Fruit fly (Drosophila melanogaster) whole organism, embryonic: ENCODE measurements around the gene CG40198.
A peak's percentile ranks its signal among the peaks of the same experiment; 100 is the strongest.

Experiments
- B-H2 ChIP-seq: fragments of 200-800 bp; sonication (Bioruptor generic); optimal IDR thresholded peaks from 2 replicates; lab custom pipeline; 2018; ENCODE audit warnings: missing biosample characterization, mild to moderate bottlenecking, missing genetic modification characterization
- Bgb ChIP-seq: fragments of 200-800 bp; sonication (Bioruptor generic); IDR thresholded peaks from 2 replicates; pipeline ENCODE4 v1.3.6; 2022; ENCODE audit warnings: missing biosample characterization, missing genetic modification characterization; ENCODE audit not compliant: partially characterized antibody
- CG10274 ChIP-seq: fragments of 200-800 bp; sonication (Bioruptor generic); optimal IDR thresholded peaks from 3 replicates; lab custom pipeline; 2017; ENCODE audit warnings: missing biosample characterization, mild to moderate bottlenecking, missing genetic modification characterization
- CG10543 ChIP-seq: fragments of 200-800 bp; sonication (Bioruptor generic); optimal IDR thresholded peaks from 3 replicates; lab custom pipeline; 2017; ENCODE audit warnings: missing biosample characterization, mild to moderate bottlenecking, missing genetic modification characterization, moderate library complexity
- CG13775 ChIP-seq: fragments of 200-800 bp; sonication (Bioruptor generic); optimal IDR thresholded peaks from 3 replicates; lab custom pipeline; 2017; ENCODE audit warnings: missing biosample characterization, mild to moderate bottlenecking, missing genetic modification characterization
- CG13894 ChIP-seq: fragments of 200-800 bp; sonication (Bioruptor generic); optimal IDR thresholded peaks from 3 replicates; lab custom pipeline; 2018; ENCODE audit warnings: missing biosample characterization, mild to moderate bottlenecking, missing genetic modification characterization, moderate library complexity
- CG1602 ChIP-seq: fragments of 200-800 bp; sonication (Bioruptor generic); optimal IDR thresholded peaks from 3 replicates; lab custom pipeline; 2016; ENCODE audit warnings: missing biosample characterization, missing genetic modification characterization
- CG16815 ChIP-seq: fragments of 200-800 bp; sonication (Bioruptor generic); optimal IDR thresholded peaks from 3 replicates; lab custom pipeline; 2017; ENCODE audit warnings: missing biosample characterization, mild to moderate bottlenecking, missing genetic modification characterization
- CG2129 ChIP-seq: fragments of 200-800 bp; sonication (Bioruptor generic); IDR thresholded peaks from 2 replicates; pipeline ENCODE4 v1.3.6; 2022; ENCODE audit warnings: missing biosample characterization, missing genetic modification characterization; ENCODE audit not compliant: partially characterized antibody
- CG3163 ChIP-seq: fragments of 200-800 bp; sonication (Bioruptor generic); optimal IDR thresholded peaks from 3 replicates; lab custom pipeline; 2016; ENCODE audit warnings: missing biosample characterization, missing genetic modification characterization
- CG3847 ChIP-seq: fragments of 200-800 bp; sonication (Bioruptor generic); IDR thresholded peaks from 2 replicates; pipeline ENCODE4 v1.3.6; 2022; ENCODE audit warnings: missing biosample characterization, missing genetic modification characterization
- CG4282 ChIP-seq: fragments of 200-800 bp; sonication (Bioruptor generic); optimal IDR thresholded peaks from 2 replicates; lab custom pipeline; 2016; ENCODE audit warnings: missing biosample characterization, missing genetic modification characterization
- CG5953 ChIP-seq: fragments of 200-800 bp; sonication (Bioruptor generic); IDR thresholded peaks from 2 replicates; pipeline ENCODE4 v1.3.6; 2022; ENCODE audit warnings: missing biosample characterization, missing genetic modification characterization
- CG6765 ChIP-seq: fragments of 200-800 bp; sonication (Bioruptor generic); optimal IDR thresholded peaks from 3 replicates; lab custom pipeline; 2017; ENCODE audit warnings: missing biosample characterization, mild to moderate bottlenecking, missing genetic modification characterization
- CG7745 ChIP-seq: fragments of 200-800 bp; sonication (Bioruptor generic); optimal IDR thresholded peaks from 2 replicates; lab custom pipeline; 2018; ENCODE audit warnings: missing biosample characterization, mild to moderate bottlenecking, missing genetic modification characterization, moderate library complexity
- CG8290 ChIP-seq, 3 experiments: fragments of 200-800 bp; sonication (Bioruptor generic); optimal IDR thresholded peaks; 2 replicates each; lab custom pipeline; 2016 to 2019; ENCODE audit warnings: missing biosample characterization in 3 of 3, missing genetic modification characterization in 3 of 3, mild to moderate bottlenecking in 2 of 3, moderate library complexity in 1 of 3
- CG8388 ChIP-seq: fragments of 200-800 bp; sonication (Bioruptor generic); optimal IDR thresholded peaks from 2 replicates; lab custom pipeline; 2019; ENCODE audit warnings: missing biosample characterization, mild to moderate bottlenecking, missing genetic modification characterization, moderate library complexity
- CG8924 ChIP-seq: fragments of 200-800 bp; optimal IDR thresholded peaks from 3 replicates; lab custom pipeline; 2019; ENCODE audit warnings: missing biosample characterization, mild to moderate bottlenecking, missing genetic modification characterization, moderate library complexity
- CG9609 ChIP-seq: fragments of 200-800 bp; sonication (Bioruptor generic); optimal IDR thresholded peaks from 3 replicates; lab custom pipeline; 2016; ENCODE audit warnings: missing biosample characterization, missing genetic modification characterization
- Eip74EF ChIP-seq, 2 experiments: fragments of 200-800 bp in 1 of 2; fragments of >200 bp in 1 of 2; sonication (Bioruptor generic) in 1 of 2; optimal IDR thresholded peaks; 2 replicates each; lab custom pipeline; 2017 to 2019; ENCODE audit warnings: missing biosample characterization in 2 of 2, missing genetic modification characterization in 2 of 2, mild to moderate bottlenecking in 1 of 2, moderate library complexity in 1 of 2
- Ets65A ChIP-seq: fragments of 200-800 bp; sonication (Bioruptor generic); peaks from one replicate; lab custom pipeline; 2016; ENCODE audit warnings: missing biosample characterization, missing genetic modification characterization
- HLH4C ChIP-seq: fragments of 200-800 bp; sonication (Bioruptor generic); IDR thresholded peaks from 3 replicates; pipeline ENCODE4 v1.3.6; 2022; ENCODE audit warnings: missing biosample characterization, missing genetic modification characterization; ENCODE audit not compliant: partially characterized antibody
- HmgZ ChIP-seq: fragments of 200-800 bp; sonication (Bioruptor generic); optimal IDR thresholded peaks from 2 replicates; lab custom pipeline; 2018; ENCODE audit warnings: missing biosample characterization, mild to moderate bottlenecking, missing genetic modification characterization
- MTF-1 ChIP-seq: fragments of 200-800 bp; sonication (Bioruptor generic); optimal IDR thresholded peaks from 2 replicates; lab custom pipeline; 2018; ENCODE audit warnings: missing biosample characterization, mild to moderate bottlenecking, missing genetic modification characterization, borderline replicate concordance
- Med ChIP-seq: fragments of 200-800 bp; sonication (Bioruptor generic); peaks from one replicate; lab custom pipeline; 2016; ENCODE audit warnings: missing biosample characterization, missing genetic modification characterization, mild to moderate bottlenecking, inconsistent platforms, moderate library complexity
- Neu2 ChIP-seq: fragments of 200-800 bp; sonication (Bioruptor generic); optimal IDR thresholded peaks from 3 replicates; lab custom pipeline; 2016; ENCODE audit warnings: missing biosample characterization, missing genetic modification characterization, borderline replicate concordance
- Nf-YA ChIP-seq: fragments of 200-800 bp; sonication (Bioruptor generic); IDR thresholded peaks from 2 replicates; pipeline ENCODE4 v1.3.6; 2022; ENCODE audit warnings: missing biosample characterization, missing genetic modification characterization
- Rx ChIP-seq: fragments of 200-800 bp; sonication (Bioruptor generic); IDR thresholded peaks from 2 replicates; pipeline ENCODE4 v1.3.6; 2022; ENCODE audit warnings: missing biosample characterization, missing genetic modification characterization
- Spps ChIP-seq: fragments of 200-800 bp; sonication (Bioruptor generic); optimal IDR thresholded peaks from 2 replicates; lab custom pipeline; 2018; ENCODE audit warnings: missing biosample characterization, mild to moderate bottlenecking, missing genetic modification characterization
- Stat92E ChIP-seq, 3 experiments: fragments of >200 bp in 2 of 3; fragments of 200-800 bp in 1 of 3; sonication (Bioruptor generic) in 1 of 3; optimal IDR thresholded peaks; 2 replicates each; lab custom pipeline; 2017 to 2019; ENCODE audit warnings: missing biosample characterization in 3 of 3, missing genetic modification characterization in 3 of 3, mild to moderate bottlenecking in 1 of 3, moderate library complexity in 1 of 3
- amos ChIP-seq: fragments of 200-800 bp; sonication (Bioruptor generic); IDR thresholded peaks from 2 replicates; pipeline ENCODE4 v1.3.6; 2022; ENCODE audit warnings: missing biosample characterization, missing genetic modification characterization; ENCODE audit not compliant: partially characterized antibody
- ato ChIP-seq: fragments of 200-800 bp; sonication (Bioruptor generic); IDR thresholded peaks from 2 replicates; pipeline ENCODE4 v1.3.6; 2022; ENCODE audit warnings: missing biosample characterization, missing genetic modification characterization; ENCODE audit not compliant: partially characterized antibody
- cas ChIP-seq: fragments of 200-800 bp; sonication (Bioruptor generic); IDR thresholded peaks from 2 replicates; pipeline ENCODE4 v1.3.6; 2022; ENCODE audit warnings: missing biosample characterization, missing genetic modification characterization
- cwo ChIP-seq: fragments of 200-800 bp; sonication (Bioruptor generic); optimal IDR thresholded peaks from 3 replicates; lab custom pipeline; 2017; ENCODE audit warnings: missing biosample characterization, missing genetic modification characterization, mild to moderate bottlenecking, moderate library complexity, missing genetic modification reagents
- dan ChIP-seq: fragments of 200-800 bp; sonication (Bioruptor generic); IDR thresholded peaks from 2 replicates; pipeline ENCODE4 v1.3.6; 2022; ENCODE audit warnings: missing biosample characterization, missing genetic modification characterization
- exex ChIP-seq: fragments of 200-800 bp; sonication (Bioruptor generic); optimal IDR thresholded peaks from 4 replicates; lab custom pipeline; 2018; ENCODE audit warnings: missing biosample characterization, mild to moderate bottlenecking, missing genetic modification characterization, moderate library complexity
- gro ChIP-seq: fragments of 200-800 bp; sonication (Bioruptor generic); optimal IDR thresholded peaks from 2 replicates; lab custom pipeline; 2016; ENCODE audit warnings: missing biosample characterization, missing genetic modification characterization
- gsb-n ChIP-seq: fragments of 200-800 bp; sonication (Bioruptor generic); optimal IDR thresholded peaks from 3 replicates; lab custom pipeline; 2018; ENCODE audit warnings: missing biosample characterization, mild to moderate bottlenecking, missing genetic modification characterization
- knrl ChIP-seq: fragments of 200-800 bp; sonication (Bioruptor generic); IDR thresholded peaks from 3 replicates; pipeline ENCODE4 v1.3.6; 2022; ENCODE audit warnings: missing biosample characterization, missing genetic modification characterization; ENCODE audit not compliant: partially characterized antibody
- mirr ChIP-seq: fragments of 200-800 bp; sonication (Bioruptor generic); optimal IDR thresholded peaks from 3 replicates; lab custom pipeline; 2018; ENCODE audit warnings: missing biosample characterization, mild to moderate bottlenecking, missing genetic modification characterization
- onecut ChIP-seq: fragments of 200-800 bp; sonication (Bioruptor generic); IDR thresholded peaks from 2 replicates; pipeline ENCODE4 v1.3.6; 2022; ENCODE audit warnings: missing biosample characterization, missing genetic modification characterization
- repo ChIP-seq: fragments of 200-800 bp; sonication (Bioruptor generic); optimal IDR thresholded peaks from 2 replicates; lab custom pipeline; 2016; ENCODE audit warnings: missing biosample characterization, missing genetic modification characterization
- shn ChIP-seq: fragments of 200-800 bp; sonication (Bioruptor generic); optimal IDR thresholded peaks from 3 replicates; lab custom pipeline; 2016; ENCODE audit warnings: missing biosample characterization, missing genetic modification characterization
- sr ChIP-seq: fragments of 200-800 bp; sonication (Bioruptor generic); IDR thresholded peaks from 3 replicates; pipeline ENCODE4 v1.3.6; 2022; ENCODE audit warnings: missing biosample characterization, missing genetic modification characterization
- sug ChIP-seq: fragments of 200-800 bp; optimal IDR thresholded peaks from 2 replicates; lab custom pipeline; 2019; ENCODE audit warnings: missing biosample characterization, mild to moderate bottlenecking, missing genetic modification characterization, moderate library complexity
- tap ChIP-seq: fragments of 200-800 bp; optimal IDR thresholded peaks from 3 replicates; lab custom pipeline; 2019; ENCODE audit warnings: missing biosample characterization, mild to moderate bottlenecking, missing genetic modification characterization, moderate library complexity
- vvl ChIP-seq: fragments of 200-800 bp; sonication (Bioruptor generic); IDR thresholded peaks from 2 replicates; pipeline ENCODE4 v1.3.6; 2022; ENCODE audit warnings: missing biosample characterization, missing genetic modification characterization
- wdn ChIP-seq: fragments of 200-800 bp; sonication (Bioruptor generic); IDR thresholded peaks from 2 replicates; pipeline ENCODE4 v1.3.6; 2022; ENCODE audit warnings: missing biosample characterization, missing genetic modification characterization

Gene CG40198

dm6 chr3R:4130281-4130863, 31.7 kb downstream of the CG40198 start (continued):
- TF ChIP-seq Neu2, result no peak
- no peak for TF ChIP-seq wdn (GFP tag; lab: Robert Waterston, UW)
- peak; percentile 48; the same call in 1 of the 2 replicates for TF ChIP-seq Bgb
- TF ChIP-seq gro (GFP tag; lab: Kevin White, UChicago), result peak; percentile 22
- TF ChIP-seq dan (GFP tag; lab: Robert Waterston, UW), result no peak
- peak; percentile 73 for TF ChIP-seq CG10543 (GFP tag; lab: Kevin White, UChicago)
- TF ChIP-seq CG3163 (GFP tag; lab: Kevin White, UChicago), result peak; percentile 96
- no peak for TF ChIP-seq exex
- TF ChIP-seq CG2129 (GFP tag; lab: Robert Waterston, UW), result no peak
- no peak for TF ChIP-seq tap
- TF ChIP-seq CG8388, result no peak
- TF ChIP-seq cas (GFP tag; lab: Robert Waterston, UW), result no peak
- no peak for TF ChIP-seq CG4282 (GFP tag; lab: Kevin White, UChicago)
- peak; percentile 61 for TF ChIP-seq Ets65A (GFP tag; lab: Kevin White, UChicago)
- no peak for TF ChIP-seq Spps (tag; lab: Kevin White, UChicago)
- no peak for TF ChIP-seq CG9609
- peak; percentile 2 for TF ChIP-seq B-H2 (GFP tag; lab: Kevin White, UChicago)
- TF ChIP-seq Eip74EF (GFP tag; optimal IDR thresholded peaks at IDR 0.05; lab: Kevin White, UChicago), result no peak
- TF ChIP-seq CG10274 (GFP tag; lab: Kevin White, UChicago), result no peak
- no peak for TF ChIP-seq shn
- peak; percentile 17 for TF ChIP-seq cwo (GFP tag; lab: Kevin White, UChicago)
- peak; percentile 18 for TF ChIP-seq CG13894 (tag; lab: Kevin White, UChicago)
- no peak for TF ChIP-seq Rx
- peak; percentile 23; the same call in 1 of the 3 replicates for TF ChIP-seq HLH4C
- TF ChIP-seq knrl (GFP tag; lab: Robert Waterston, UW), result peak; percentile 31; the same call in 2 of the 3 replicates
- TF ChIP-seq onecut (GFP tag; lab: Robert Waterston, UW), result 0 out of 2 replicates have a peak, but pooled peaks have one; percentile 17
- 0 out of 2 replicates have a peak, but pooled peaks have one; percentile 15 for TF ChIP-seq CG3847 (GFP tag; lab: Robert Waterston, UW)
- peak; percentile 21 for TF ChIP-seq CG6765
- TF ChIP-seq CG8924 (tag; lab: Kevin White, UChicago), result no peak
- no peak for TF ChIP-seq sr (GFP tag; lab: Robert Waterston, UW)
- no peak for TF ChIP-seq MTF-1 (GFP tag; lab: Kevin White, UChicago)
- no peak for TF ChIP-seq CG1602
- no peak for TF ChIP-seq Stat92E (GFP tag; optimal IDR thresholded peaks at IDR 0.05; lab: Kevin White, UChicago)
- peak; percentile 11; the same call in 1 of the 2 replicates for TF ChIP-seq amos (GFP tag; lab: Robert Waterston, UW)
- peak; percentile 76 for TF ChIP-seq Med (GFP tag; lab: Kevin White, UChicago)
- no peak for TF ChIP-seq CG8290 (GFP tag; optimal IDR thresholded peaks at IDR 0.05; lab: Kevin White, UChicago)
- TF ChIP-seq CG8290 (tag; optimal IDR thresholded peaks at IDR 0.05; lab: Kevin White, UChicago), result peak in 1 of 2 experiments; percentile 65
- no peak for TF ChIP-seq vvl
- peak; percentile 47 for TF ChIP-seq mirr (GFP tag; lab: Kevin White, UChicago)
- no peak for TF ChIP-seq CG7745 (tag; lab: Kevin White, UChicago)
- TF ChIP-seq gsb-n (tag; lab: Kevin White, UChicago), result no peak
- no peak for TF ChIP-seq Nf-YA (GFP tag; lab: Robert Waterston, UW)
- peak; percentile 3 for TF ChIP-seq sug
- TF ChIP-seq repo (GFP tag; lab: Kevin White, UChicago), result no peak
- TF ChIP-seq HmgZ (tag; lab: Kevin White, UChicago), result peak; percentile 23
- TF ChIP-seq CG5953, result 0 out of 2 replicates have a peak, but pooled peaks have one; percentile 27
- TF ChIP-seq ato (GFP tag; lab: Robert Waterston, UW), result no peak
- TF ChIP-seq CG13775 (GFP tag; lab: Kevin White, UChicago), result no peak
- no peak for TF ChIP-seq CG16815
